Fruit fly (Drosophila melanogaster): ENCODE measurements around the gene CG31815.
A peak's percentile ranks its signal among the peaks of the same experiment; 100 is the strongest.

The CG31815 gene

DNA sequence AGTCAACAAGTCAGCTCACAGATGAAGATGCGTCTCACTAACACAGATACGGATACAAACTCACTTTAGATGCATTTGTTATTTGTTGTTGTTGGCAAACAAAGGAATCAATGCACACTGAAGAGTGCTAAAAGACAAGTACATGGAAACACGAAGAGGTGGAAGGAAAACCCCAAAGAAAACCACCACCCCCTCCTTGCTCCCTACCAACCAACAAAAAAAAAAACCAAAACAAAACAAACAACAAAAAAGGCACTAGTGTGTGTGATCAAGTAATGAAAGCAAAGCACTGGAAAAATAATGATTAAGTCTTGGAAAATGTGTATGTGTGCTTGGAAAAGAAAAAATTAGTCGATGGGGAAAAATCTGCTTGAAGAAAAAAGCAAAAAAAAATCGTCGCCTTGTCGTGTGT, 16.9 kb upstream of the CG31815 start:
- TF ChIP-seq CG11617 (GFP tag; optimal IDR thresholded peaks at IDR 0.05) (no peak), cnc (optimal IDR thresholded peaks at IDR 0.05) (no peak), CG14711 (tag; optimal IDR thresholded peaks at IDR 0.05) (no peak), kay (GFP tag; ENCODE audit: borderline replicate concordance) (no peak), Hr96 (GFP tag; optimal IDR thresholded peaks at IDR 0.05) (no peak), Crg-1 (GFP tag; optimal IDR thresholded peaks at IDR 0.05) (no peak), tj (GFP tag; optimal IDR thresholded peaks at IDR 0.05) (no peak), CG7045 (GFP tag; optimal IDR thresholded peaks at IDR 0.05) (no peak), CG7101 (tag; optimal IDR thresholded peaks at IDR 0.05) (no peak)

DNA sequence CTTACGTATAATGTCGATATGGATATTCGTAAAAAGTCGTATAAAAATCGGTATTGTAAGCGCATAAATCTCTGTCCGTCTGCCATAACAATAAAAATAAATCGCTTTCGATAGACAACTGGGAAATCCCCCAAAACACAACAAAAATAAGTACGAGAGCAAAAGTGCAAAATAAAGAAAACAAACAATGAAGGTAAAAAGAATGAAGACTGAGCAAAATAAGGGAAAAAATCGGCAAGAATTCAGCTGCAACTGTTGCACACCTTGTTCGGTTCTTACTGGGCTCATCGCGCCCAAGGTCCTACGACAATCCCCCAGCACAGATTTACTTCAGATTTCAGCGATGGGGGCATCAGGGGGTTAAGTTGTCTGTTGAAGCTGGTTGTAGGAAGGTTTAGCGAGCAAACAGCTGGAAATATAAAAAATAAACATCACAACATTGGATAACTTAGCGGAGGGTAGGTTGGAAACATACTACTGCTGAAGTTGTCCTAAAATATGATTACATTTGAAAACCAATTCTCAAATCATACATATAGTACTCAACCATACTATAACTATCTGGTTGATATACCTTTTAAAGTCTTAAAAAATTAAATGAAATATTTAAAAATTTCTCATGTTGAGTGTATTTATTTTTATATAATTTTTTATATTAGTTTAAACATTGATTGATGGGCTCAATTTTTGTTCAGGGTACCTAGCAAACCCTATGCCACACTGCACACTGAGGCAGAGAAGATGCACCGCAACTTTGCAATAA, 15.1 kb upstream of the CG31815 start:
- TF ChIP-seq ovo (GFP tag; optimal IDR thresholded peaks at IDR 0.05) (no peak), CG11617 (GFP tag; optimal IDR thresholded peaks at IDR 0.05) (no peak), pad (GFP tag; optimal IDR thresholded peaks at IDR 0.05) (no peak), CG1620 (GFP tag; optimal IDR thresholded peaks at IDR 0.05) (no peak), cnc (optimal IDR thresholded peaks at IDR 0.05) (no peak), bab1 (GFP tag; optimal IDR thresholded peaks at IDR 0.05) (no peak), CG7101 (tag; optimal IDR thresholded peaks at IDR 0.05) (no peak), CG12768 (GFP tag; optimal IDR thresholded peaks at IDR 0.05) (no peak), CG5204 (GFP tag; optimal IDR thresholded peaks at IDR 0.05) (no peak), cic (GFP tag; optimal IDR thresholded peaks at IDR 0.05) (no peak), CG33017 (tag; optimal IDR thresholded peaks at IDR 0.05) (no peak), Clk (GFP tag; optimal IDR thresholded peaks at IDR 0.05) (no peak), kay (GFP tag; ENCODE audit: borderline replicate concordance) (no peak), Mnt (GFP tag; optimal IDR thresholded peaks at IDR 0.05) (no peak), CG14711 (tag; optimal IDR thresholded peaks at IDR 0.05) (no peak), Hr96 (GFP tag; optimal IDR thresholded peaks at IDR 0.05) (no peak)

DNA sequence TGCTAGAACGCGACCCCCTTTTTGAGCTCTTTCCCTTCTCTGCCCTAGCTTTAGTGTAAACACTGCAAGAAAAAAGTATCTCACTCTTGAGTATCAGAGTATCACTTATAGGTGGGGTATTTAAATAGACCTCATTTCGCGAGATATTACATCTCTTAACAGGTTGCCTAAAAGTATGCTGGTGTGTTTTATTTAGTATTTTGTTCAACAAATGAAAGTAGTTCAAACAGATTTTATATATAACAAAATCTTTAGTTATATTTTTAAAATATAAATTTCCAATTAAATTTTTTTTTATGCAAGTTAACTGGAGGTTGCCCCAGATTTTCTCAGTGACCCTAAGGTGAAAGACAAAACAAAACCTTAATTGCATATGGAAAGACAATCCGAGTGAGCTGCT, 14.1 kb upstream of the CG31815 start:
- TF ChIP-seq ovo (GFP tag; optimal IDR thresholded peaks at IDR 0.05) (no peak), Clk (GFP tag; optimal IDR thresholded peaks at IDR 0.05) (no peak), kay (GFP tag; ENCODE audit: borderline replicate concordance) (no peak), CG14711 (tag; optimal IDR thresholded peaks at IDR 0.05) (no peak)

DNA sequence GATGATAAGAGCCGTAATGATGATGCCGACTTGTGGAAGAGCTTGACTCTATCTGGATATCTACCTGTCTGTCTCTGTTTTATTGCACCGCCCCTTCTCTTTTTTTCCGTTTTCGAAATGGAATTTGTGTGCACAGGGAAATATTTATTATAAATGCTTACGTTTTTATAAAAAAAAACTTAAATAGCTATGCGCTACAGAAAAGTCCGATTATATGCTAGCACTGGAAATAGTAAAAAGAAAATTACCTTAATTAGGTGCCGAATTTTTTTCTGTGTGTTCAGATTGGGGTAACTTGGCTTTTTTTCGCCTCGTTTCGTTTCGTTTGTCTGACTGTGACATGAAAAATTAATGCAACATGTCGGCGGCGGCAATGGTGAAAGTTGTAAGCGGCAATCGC, 13.7 kb upstream of the CG31815 start:
- no peak for TF ChIP-seq ovo (GFP tag; optimal IDR thresholded peaks at IDR 0.05)
- no peak for TF ChIP-seq bab1 (GFP tag; optimal IDR thresholded peaks at IDR 0.05)
- TF ChIP-seq CG1620 (GFP tag; optimal IDR thresholded peaks at IDR 0.05), result no peak
- TF ChIP-seq CG7045 (GFP tag; optimal IDR thresholded peaks at IDR 0.05), result no peak
- no peak for TF ChIP-seq cnc (optimal IDR thresholded peaks at IDR 0.05)
- TF ChIP-seq CG5204 (GFP tag; optimal IDR thresholded peaks at IDR 0.05), result no peak
- TF ChIP-seq tj (GFP tag; optimal IDR thresholded peaks at IDR 0.05), result peak; percentile 27
- no peak for TF ChIP-seq kay (GFP tag; ENCODE audit: borderline replicate concordance)

DNA sequence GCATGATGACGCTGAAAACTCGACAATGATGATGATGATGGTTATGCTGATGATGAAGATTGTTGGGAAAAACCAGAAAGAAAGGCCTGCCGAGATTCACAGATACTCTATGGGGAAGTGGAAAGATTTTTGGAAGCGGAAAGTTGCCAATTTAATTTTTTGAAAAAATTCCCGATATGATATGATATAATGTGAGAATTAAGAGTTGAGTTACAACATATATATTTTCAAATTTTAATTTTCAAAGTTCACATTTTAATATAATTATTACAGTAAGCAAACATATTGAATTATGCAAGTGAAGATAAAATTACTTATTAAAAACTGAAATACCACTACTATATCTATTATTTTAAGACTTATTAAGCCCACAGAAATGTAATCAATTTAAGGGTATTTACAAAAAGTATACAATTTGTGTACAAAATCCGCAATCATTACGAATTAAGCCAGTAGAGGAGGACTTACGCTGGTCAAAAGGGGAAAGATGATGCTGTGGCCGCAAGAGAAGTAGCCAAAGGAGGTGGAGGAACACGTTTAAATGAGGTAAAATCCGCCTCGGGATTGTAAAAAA, 11.6 kb upstream of the CG31815 start:
- no peak for TF ChIP-seq Clk (GFP tag; optimal IDR thresholded peaks at IDR 0.05)
- no peak for TF ChIP-seq kay (GFP tag; ENCODE audit: borderline replicate concordance)
- TF ChIP-seq Crg-1 (GFP tag; optimal IDR thresholded peaks at IDR 0.05), result no peak
- no peak for TF ChIP-seq CG7045 (GFP tag; optimal IDR thresholded peaks at IDR 0.05)
- TF ChIP-seq CG1620 (GFP tag; optimal IDR thresholded peaks at IDR 0.05), result no peak
- no peak for TF ChIP-seq CG14711 (tag; optimal IDR thresholded peaks at IDR 0.05)
- TF ChIP-seq tj (GFP tag; optimal IDR thresholded peaks at IDR 0.05), result no peak
- no peak for TF ChIP-seq toe (GFP tag; optimal IDR thresholded peaks at IDR 0.05)
- no peak for TF ChIP-seq CG11617 (GFP tag; optimal IDR thresholded peaks at IDR 0.05)
- no peak for TF ChIP-seq CG7101 (tag; optimal IDR thresholded peaks at IDR 0.05)
- TF ChIP-seq CG5204 (GFP tag; optimal IDR thresholded peaks at IDR 0.05), result no peak
- no peak for TF ChIP-seq Mnt (GFP tag; optimal IDR thresholded peaks at IDR 0.05)
- TF ChIP-seq pad (GFP tag; optimal IDR thresholded peaks at IDR 0.05), result no peak
- no peak for TF ChIP-seq cic (GFP tag; optimal IDR thresholded peaks at IDR 0.05)
- no peak for TF ChIP-seq bab1 (GFP tag; optimal IDR thresholded peaks at IDR 0.05)
- TF ChIP-seq ovo (GFP tag; optimal IDR thresholded peaks at IDR 0.05), result no peak
- no peak for TF ChIP-seq CG12768 (GFP tag; optimal IDR thresholded peaks at IDR 0.05)
- no peak for TF ChIP-seq CG33017 (tag; optimal IDR thresholded peaks at IDR 0.05)

DNA sequence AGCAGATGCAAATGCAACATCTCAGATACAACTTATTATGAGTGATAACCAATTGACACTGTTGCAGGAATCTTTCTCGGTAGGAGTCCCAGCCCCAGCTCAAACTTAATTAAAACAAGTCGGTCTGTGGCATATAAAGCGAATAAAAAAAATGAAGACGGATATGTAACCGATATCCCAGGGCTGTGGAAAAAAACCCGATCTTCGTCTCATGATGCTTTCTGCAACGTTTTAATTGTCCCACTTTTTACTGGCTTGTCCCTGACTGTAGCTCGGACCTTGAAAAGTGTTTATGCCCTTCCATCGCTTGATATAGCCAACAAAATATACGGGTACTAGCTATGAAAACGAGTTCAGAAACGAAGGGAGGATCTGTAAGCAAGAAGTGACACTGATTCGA, 11.0 kb upstream of the CG31815 start:
- TF ChIP-seq CG12768 (GFP tag; optimal IDR thresholded peaks at IDR 0.05) (no peak), kay (GFP tag; ENCODE audit: borderline replicate concordance) (peak; percentile 37), Mnt (GFP tag; optimal IDR thresholded peaks at IDR 0.05) (no peak), Crg-1 (GFP tag; optimal IDR thresholded peaks at IDR 0.05) (no peak), Clk (GFP tag; optimal IDR thresholded peaks at IDR 0.05) (no peak), CG14711 (tag; optimal IDR thresholded peaks at IDR 0.05) (no peak)

DNA sequence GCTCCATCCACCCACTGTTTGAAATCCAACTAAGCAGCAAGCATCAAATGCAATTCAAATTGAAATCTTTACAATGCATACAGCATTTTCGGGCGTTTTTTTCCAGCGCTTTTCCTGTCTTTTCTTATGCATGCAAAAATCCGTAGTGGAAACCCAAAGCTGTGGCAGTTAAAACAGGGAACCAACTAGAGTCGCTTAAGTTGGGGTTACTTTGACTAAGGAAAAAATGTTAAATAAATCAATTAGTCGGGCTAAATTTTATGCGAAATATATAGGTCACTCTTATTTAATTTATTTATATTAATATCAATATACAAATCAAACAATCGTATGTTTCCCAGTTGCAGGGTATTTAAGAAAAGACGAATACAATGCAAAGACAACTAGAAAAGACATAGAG, 9.7 kb upstream of the CG31815 start:
- TF ChIP-seq CG5204 (GFP tag; optimal IDR thresholded peaks at IDR 0.05) (no peak), kay (GFP tag; ENCODE audit: borderline replicate concordance) (no peak), Hr96 (GFP tag; optimal IDR thresholded peaks at IDR 0.05) (no peak), pad (GFP tag; optimal IDR thresholded peaks at IDR 0.05) (no peak)

Data from whole organism, adult.